Worm (Caenorhabditis elegans) whole organism, young adult: ENCODE results near the gene Y48G9A.11.

Source experiments
- B0336.3 ChIP-seq: fragments of 200-800 bp; sonication (Bioruptor generic); IDR thresholded peaks from 2 replicates; pipeline ENCODE4 v1.3.6; 2022; ENCODE audit warnings: missing genetic modification characterization, missing compliant biosample characterization
- C06A6.2 ChIP-seq: fragments of 200-800 bp; sonication (Bioruptor generic); conservative IDR thresholded peaks from 2 replicates; pipeline ENCODE4 v1.3.6; 2022; ENCODE audit warnings: missing genetic modification characterization, missing compliant biosample characterization
- D2030.7 ChIP-seq: fragments of 200-800 bp; sonication (Bioruptor generic); IDR thresholded peaks from 2 replicates; pipeline ENCODE4 v1.3.6; 2022; ENCODE audit warnings: missing genetic modification reagents, missing genetic modification characterization, missing compliant biosample characterization
- F10E7.11 ChIP-seq: sonication (generic microtip); optimal IDR thresholded peaks from 2 replicates; lab custom pipeline; 2017; ENCODE audit warnings: mild to moderate bottlenecking, missing genetic modification characterization, moderate library complexity, missing compliant biosample characterization
- F23B12.7 ChIP-seq: sonication (generic microtip); optimal IDR thresholded peaks from 2 replicates; lab custom pipeline; 2017; ENCODE audit warnings: missing genetic modification characterization, mild to moderate bottlenecking, missing compliant biosample characterization, antibody characterized with exemption, moderate library complexity; ENCODE audit not compliant: insufficient read depth
- F33H1.4 ChIP-seq: fragments of 200-800 bp; sonication (Bioruptor generic); IDR thresholded peaks from 2 replicates; pipeline ENCODE4 v1.3.6; 2022; ENCODE audit warnings: missing genetic modification reagents, missing genetic modification characterization, missing compliant biosample characterization
- F52B5.7 ChIP-seq: sonication (generic microtip); optimal IDR thresholded peaks from 2 replicates; lab custom pipeline; 2016; ENCODE audit warnings: mild to moderate bottlenecking, missing genetic modification characterization, missing compliant biosample characterization
- T07F8.4 ChIP-seq: sonication (generic microtip); optimal IDR thresholded peaks from 2 replicates; lab custom pipeline; 2016; ENCODE audit warnings: mild to moderate bottlenecking, missing genetic modification characterization, moderate library complexity, missing compliant biosample characterization
- T26A5.8 ChIP-seq: sonication (generic microtip); optimal IDR thresholded peaks from 2 replicates; lab custom pipeline; 2016; ENCODE audit warnings: missing genetic modification characterization, missing compliant biosample characterization
- atf-7 ChIP-seq: sonication (generic microtip); optimal IDR thresholded peaks from 2 replicates; lab custom pipeline; 2017; ENCODE audit warnings: mild to moderate bottlenecking, missing genetic modification characterization, missing compliant biosample characterization
- attf-3 ChIP-seq: fragments of 200-800 bp; sonication (Bioruptor generic); conservative IDR thresholded peaks from 2 replicates; pipeline ENCODE4 v1.3.6; 2022; ENCODE audit warnings: missing genetic modification reagents, missing genetic modification characterization, missing compliant biosample characterization
- attf-6 ChIP-seq: fragments of 200-800 bp; sonication (Bioruptor generic); IDR thresholded peaks from 2 replicates; pipeline ENCODE4 v1.3.6; 2022; ENCODE audit warnings: missing genetic modification reagents, missing genetic modification characterization, missing compliant biosample characterization
- bed-1 ChIP-seq: fragments of 200-800 bp; sonication (Bioruptor generic); IDR thresholded peaks from 2 replicates; pipeline ENCODE4 v1.3.6; 2022; ENCODE audit warnings: missing genetic modification reagents, missing genetic modification characterization, missing compliant biosample characterization
- ccch-3 ChIP-seq: fragments of 200-800 bp; sonication (Bioruptor generic); optimal IDR thresholded peaks from 2 replicates; lab custom pipeline; 2018; ENCODE audit warnings: mild to moderate bottlenecking, missing genetic modification characterization, missing compliant biosample characterization
- ceh-79 ChIP-seq: sonication (generic microtip); optimal IDR thresholded peaks from 2 replicates; lab custom pipeline; 2017; ENCODE audit warnings: mild to moderate bottlenecking, missing genetic modification characterization, missing compliant biosample characterization
- chd-7 ChIP-seq: sonication (generic microtip); optimal IDR thresholded peaks from 2 replicates; lab custom pipeline; 2016; ENCODE audit warnings: mild to moderate bottlenecking, missing genetic modification characterization, moderate library complexity, missing compliant biosample characterization
- fkh-3 ChIP-seq: sonication (generic microtip); optimal IDR thresholded peaks from 2 replicates; lab custom pipeline; 2016; ENCODE audit warnings: mild to moderate bottlenecking, missing genetic modification characterization, missing compliant biosample characterization
- gei-17 ChIP-seq: fragments of 200-800 bp; sonication (Bioruptor generic); optimal IDR thresholded peaks from 2 replicates; lab custom pipeline; 2018; ENCODE audit warnings: mild to moderate bottlenecking, missing genetic modification characterization, missing compliant biosample characterization
- let-607 ChIP-seq, 2 experiments: fragments of 200-800 bp in 1 of 2; sonication (Bioruptor generic) in 1 of 2; sonication (generic microtip) in 1 of 2; optimal IDR thresholded peaks; 2 replicates each; lab custom pipeline; 2016 to 2018; ENCODE audit warnings: mild to moderate bottlenecking in 2 of 2, missing compliant biosample characterization in 2 of 2, missing genetic modification characterization in 2 of 2, moderate library complexity in 2 of 2, missing genotype in 1 of 2
- lin-26 ChIP-seq: fragments of 200-800 bp; sonication (Bioruptor generic); IDR thresholded peaks from 2 replicates; pipeline ENCODE4 v1.3.6; 2022; ENCODE audit warnings: missing genetic modification reagents, missing genetic modification characterization, missing compliant biosample characterization
- lin-54 ChIP-seq: fragments of 200-800 bp; sonication (Bioruptor generic); optimal IDR thresholded peaks from 2 replicates; lab custom pipeline; 2018; ENCODE audit warnings: mild to moderate bottlenecking, missing genetic modification characterization, missing compliant biosample characterization
- lsl-1 ChIP-seq: fragments of 200-800 bp; sonication (Bioruptor generic); optimal IDR thresholded peaks from 2 replicates; lab custom pipeline; 2018; ENCODE audit warnings: mild to moderate bottlenecking, missing genetic modification characterization, moderate library complexity, missing compliant biosample characterization
- madf-10 ChIP-seq: sonication (generic microtip); optimal IDR thresholded peaks from 2 replicates; lab custom pipeline; 2016; ENCODE audit warnings: mild to moderate bottlenecking, missing genetic modification characterization, missing compliant biosample characterization
- madf-6 ChIP-seq: fragments of 200-800 bp; sonication (Bioruptor generic); IDR thresholded peaks from 2 replicates; pipeline ENCODE4 v1.3.6; 2022; ENCODE audit warnings: missing genetic modification reagents, missing genetic modification characterization, missing compliant biosample characterization
- mel-28 ChIP-seq: sonication (generic microtip); optimal IDR thresholded peaks from 2 replicates; lab custom pipeline; 2016; ENCODE audit warnings: borderline replicate concordance, mild to moderate bottlenecking, missing genetic modification characterization, missing compliant biosample characterization
- nfya-2 ChIP-seq: fragments of 200-800 bp; sonication (Bioruptor generic); IDR thresholded peaks from 2 replicates; pipeline ENCODE4 v1.3.6; 2022; ENCODE audit warnings: missing genetic modification reagents, missing genetic modification characterization, missing compliant biosample characterization
- nhr-120 ChIP-seq: fragments of 200-800 bp; sonication (Bioruptor generic); IDR thresholded peaks from 2 replicates; pipeline ENCODE4 v1.3.6; 2022; ENCODE audit warnings: missing genetic modification characterization, missing compliant biosample characterization
- nhr-27 ChIP-seq: fragments of 200-800 bp; sonication (Bioruptor generic); optimal IDR thresholded peaks from 2 replicates; lab custom pipeline; 2018; ENCODE audit warnings: mild to moderate bottlenecking, missing genetic modification characterization, moderate library complexity, missing compliant biosample characterization
- nhr-90 ChIP-seq: sonication (generic microtip); optimal IDR thresholded peaks from 2 replicates; lab custom pipeline; 2016; ENCODE audit warnings: missing genotype, mild to moderate bottlenecking, missing genetic modification characterization, missing compliant biosample characterization
- pbrm-1 ChIP-seq: fragments of 200-800 bp; sonication (Bioruptor generic); IDR thresholded peaks from 2 replicates; pipeline ENCODE4 v1.3.6; 2022; ENCODE audit warnings: missing genetic modification reagents, missing genetic modification characterization, missing compliant biosample characterization
- rpc-1 ChIP-seq, 2 experiments: fragments of 150-350 bp in 1 of 2; sonication (generic microtip) in 1 of 2; optimal IDR thresholded peaks; 2 replicates each; lab custom pipeline; 2014 to 2018; ENCODE audit warnings: missing biosample characterization in 1 of 2, missing genetic modification characterization in 1 of 2, missing genetic modification reagents in 1 of 2, missing genotype in 1 of 2
- snpc-1.1 ChIP-seq: sonication (generic microtip); optimal IDR thresholded peaks from 2 replicates; lab custom pipeline; 2017; ENCODE audit warnings: missing genetic modification characterization, mild to moderate bottlenecking, missing compliant biosample characterization, antibody characterized with exemption, moderate library complexity, missing genotype, missing genetic modification reagents; ENCODE audit not compliant: insufficient read depth
- somi-1 ChIP-seq: fragments of 200-800 bp; sonication (Bioruptor generic); optimal IDR thresholded peaks from 2 replicates; lab custom pipeline; 2018; ENCODE audit warnings: mild to moderate bottlenecking, missing genetic modification characterization, missing compliant biosample characterization
- sptf-2 ChIP-seq: fragments of 200-800 bp; sonication (Bioruptor generic); optimal IDR thresholded peaks from 2 replicates; lab custom pipeline; 2018; ENCODE audit warnings: mild to moderate bottlenecking, missing genetic modification characterization, missing compliant biosample characterization
- tbp1 ChIP-seq: fragments of 200-800 bp; sonication (Bioruptor generic); optimal IDR thresholded peaks from 2 replicates; lab custom pipeline; 2018; ENCODE audit warnings: mild to moderate bottlenecking, missing genetic modification characterization, missing compliant biosample characterization
- xnd-1 ChIP-seq: sonication (generic microtip); optimal IDR thresholded peaks from 2 replicates; lab custom pipeline; 2016; ENCODE audit warnings: missing genotype, missing genetic modification reagents, missing genetic modification characterization, missing compliant biosample characterization
- zfh-2 ChIP-seq: fragments of 200-800 bp; sonication (Bioruptor generic); conservative IDR thresholded peaks from 2 replicates; pipeline ENCODE4 v1.3.6; 2022; ENCODE audit warnings: missing genetic modification reagents, missing genetic modification characterization, missing compliant biosample characterization
- zim-3 ChIP-seq: sonication (generic microtip); optimal IDR thresholded peaks from 2 replicates; lab custom pipeline; 2017; ENCODE audit warnings: mild to moderate bottlenecking, missing genetic modification characterization, moderate library complexity, missing compliant biosample characterization
- ztf-18 ChIP-seq: sonication (generic microtip); optimal IDR thresholded peaks from 2 replicates; lab custom pipeline; 2016; ENCODE audit warnings: missing genotype, mild to moderate bottlenecking, missing genetic modification characterization, missing compliant biosample characterization
- ztf-28 ChIP-seq: fragments of 200-800 bp; sonication (Bioruptor generic); IDR thresholded peaks from 2 replicates; pipeline ENCODE4 v1.3.6; 2022; ENCODE audit warnings: missing genetic modification reagents, missing genetic modification characterization, missing compliant biosample characterization

Y48G9A.11 gene

ce11 chrIII:2151480-2151995 lies 34.8 kb upstream of the Y48G9A.11 start, which contains the start of gene gcn-1 (continued):
- TF ChIP-seq nhr-90 = no peak
- TF ChIP-seq zim-3 (tag; lab: Kevin White, UChicago) = no peak
- TF ChIP-seq mel-28 = no peak
- no peak for TF ChIP-seq C06A6.2
- no peak for TF ChIP-seq attf-6 (GFP tag; lab: Robert Waterston, UW)
- TF ChIP-seq ztf-28 (GFP tag; lab: Robert Waterston, UW) = no peak
- TF ChIP-seq nfya-2 (GFP tag; lab: Robert Waterston, UW) = no peak
- no peak for TF ChIP-seq bed-1
- no peak for TF ChIP-seq madf-10 (tag; lab: Kevin White, UChicago)
- peak; percentile 48; the same call in 1 of the 2 replicates for TF ChIP-seq pbrm-1 (GFP tag; lab: Robert Waterston, UW)
- no peak for TF ChIP-seq T26A5.8 (tag; lab: Kevin White, UChicago)
- TF ChIP-seq, all 124 proteins: peak for 23

- TF ChIP-seq lsl-1 = peak; percentile 30
- no peak for TF ChIP-seq nhr-120 (GFP tag; lab: Robert Waterston, UW)
- TF ChIP-seq, all 124 proteins: peak for 1
Observed at ce11 chrIII:2150555-2150954, 33.9 kb upstream of the Y48G9A.11 start.

- TF ChIP-seq D2030.7 (GFP tag; lab: Robert Waterston, UW) (no peak), tbp1 (GFP tag; lab: Kevin White, UChicago) (peak; percentile 70), zfh-2 (GFP tag; lab: Robert Waterston, UW) (0 out of 2 replicates have a peak, but pooled peaks have one; percentile 3), rpc-1 (optimal IDR thresholded peaks at IDR 0.05; lab: Kevin White, UChicago) (no peak), rpc-1 (tag; optimal IDR thresholded peaks at IDR 0.05; lab: Kevin White, UChicago) (peak; percentile 53)
- TF ChIP-seq, all 124 proteins: peak for 3
Observed at ce11 chrIII:2137490-2137889, 20.8 kb upstream of the Y48G9A.11 start.

- no peak for TF ChIP-seq somi-1 (GFP tag; lab: Kevin White, UChicago)
- TF ChIP-seq ccch-3 = no peak
- no peak for TF ChIP-seq B0336.3 (GFP tag; lab: Robert Waterston, UW)
- no peak for TF ChIP-seq chd-7
- TF ChIP-seq ztf-18 = no peak
- no peak for TF ChIP-seq snpc-1.1
- no peak for TF ChIP-seq ceh-79 (tag; lab: Kevin White, UChicago)
- TF ChIP-seq nhr-27 (tag; lab: Kevin White, UChicago) = no peak
- no peak for TF ChIP-seq pbrm-1 (GFP tag; lab: Robert Waterston, UW)
- no peak for TF ChIP-seq xnd-1 (tag; lab: Kevin White, UChicago)
- no peak for TF ChIP-seq attf-6 (GFP tag; lab: Robert Waterston, UW)
- TF ChIP-seq let-607 (tag; optimal IDR thresholded peaks at IDR 0.05; lab: Kevin White, UChicago) = no peak
- TF ChIP-seq lin-54 (GFP tag; lab: Kevin White, UChicago) = peak; percentile 48
- TF ChIP-seq lin-26 (GFP tag; lab: Robert Waterston, UW) = no peak
- no peak for TF ChIP-seq F10E7.11 (tag; lab: Kevin White, UChicago)
- no peak for TF ChIP-seq F23B12.7 (tag; lab: Kevin White, UChicago)
- TF ChIP-seq nhr-90 = no peak
- TF ChIP-seq atf-7 (tag; lab: Kevin White, UChicago) = no peak
- TF ChIP-seq T07F8.4 (tag; lab: Kevin White, UChicago) = no peak
- peak; percentile 59; the same call in 1 of the 2 replicates for TF ChIP-seq madf-6 (GFP tag; lab: Robert Waterston, UW)
- no peak for TF ChIP-seq F52B5.7 (tag; lab: Kevin White, UChicago)
- no peak for TF ChIP-seq fkh-3 (tag; lab: Kevin White, UChicago)
- TF ChIP-seq F33H1.4 (GFP tag; lab: Robert Waterston, UW) = peak; percentile 23; the same call in 1 of the 2 replicates
- TF ChIP-seq attf-3 = no peak
- no peak for TF ChIP-seq sptf-2 (GFP tag; lab: Kevin White, UChicago)
- TF ChIP-seq gei-17 = no peak
- TF ChIP-seq lsl-1 = peak; percentile 82
Observed at ce11 chrIII:2133928-2134327, 17.2 kb upstream of the Y48G9A.11 start.
